Fruit fly (Drosophila melanogaster) whole organism, embryonic: ENCODE measurements around the gene CG14903.

Experiments
- Adf1 ChIP-seq: fragments of 200-800 bp; sonication (Bioruptor generic); IDR thresholded peaks from 2 replicates; pipeline ENCODE4 v1.3.6; 2022; ENCODE audit warnings: missing biosample characterization, missing genetic modification characterization
- CG10274 ChIP-seq: fragments of 200-800 bp; sonication (Bioruptor generic); optimal IDR thresholded peaks from 3 replicates; lab custom pipeline; 2017; ENCODE audit warnings: missing biosample characterization, mild to moderate bottlenecking, missing genetic modification characterization
- CG12391 ChIP-seq: fragments of 200-800 bp; sonication (Bioruptor generic); optimal IDR thresholded peaks from 3 replicates; lab custom pipeline; 2018; ENCODE audit warnings: missing biosample characterization, mild to moderate bottlenecking, missing genetic modification characterization, moderate library complexity
- CG12769 ChIP-seq: fragments of 200-800 bp; sonication (Bioruptor generic); optimal IDR thresholded peaks from 2 replicates; lab custom pipeline; 2019; ENCODE audit warnings: missing biosample characterization, mild to moderate bottlenecking, missing genetic modification characterization, moderate library complexity
- CG14710 ChIP-seq: fragments of 200-800 bp; sonication (Bioruptor generic); optimal IDR thresholded peaks from 3 replicates; lab custom pipeline; 2019; ENCODE audit warnings: missing biosample characterization, mild to moderate bottlenecking, missing genetic modification characterization, moderate library complexity
- CG16815 ChIP-seq: fragments of 200-800 bp; sonication (Bioruptor generic); optimal IDR thresholded peaks from 3 replicates; lab custom pipeline; 2017; ENCODE audit warnings: missing biosample characterization, mild to moderate bottlenecking, missing genetic modification characterization
- CG18619 ChIP-seq: fragments of 200-800 bp; sonication (Bioruptor generic); optimal IDR thresholded peaks from 3 replicates; lab custom pipeline; 2017; ENCODE audit warnings: missing biosample characterization, mild to moderate bottlenecking, missing genetic modification characterization
- CG33213 ChIP-seq: fragments of 200-800 bp; sonication (Bioruptor generic); optimal IDR thresholded peaks from 3 replicates; lab custom pipeline; 2016; ENCODE audit warnings: missing biosample characterization, missing genetic modification characterization
- CG3726 ChIP-seq: fragments of 200-800 bp; sonication (Bioruptor generic); IDR thresholded peaks from 3 replicates; pipeline ENCODE4, ENCODE4 v1.3.6; 2022; ENCODE audit warnings: missing biosample characterization, missing genetic modification characterization
- CG3995 ChIP-seq: fragments of 200-800 bp; sonication (Bioruptor generic); optimal IDR thresholded peaks from 3 replicates; lab custom pipeline; 2016; ENCODE audit warnings: missing biosample characterization, missing genetic modification characterization
- CG6791 ChIP-seq: fragments of 200-800 bp; sonication (Bioruptor generic); IDR thresholded peaks from 3 replicates; pipeline ENCODE4 v1.3.6; 2022; ENCODE audit warnings: missing biosample characterization, missing genetic modification characterization; ENCODE audit not compliant: partially characterized antibody
- CG7357 ChIP-seq: fragments of 200-800 bp; sonication (Bioruptor generic); IDR thresholded peaks from 3 replicates; pipeline ENCODE4 v1.3.6; 2022; ENCODE audit warnings: missing biosample characterization, missing genetic modification characterization
- CG8924 ChIP-seq: fragments of 200-800 bp; optimal IDR thresholded peaks from 3 replicates; lab custom pipeline; 2019; ENCODE audit warnings: missing biosample characterization, mild to moderate bottlenecking, missing genetic modification characterization, moderate library complexity
- CkIIα-i1 ChIP-seq: fragments of 200-800 bp; sonication (Bioruptor generic); IDR thresholded peaks from 2 replicates; pipeline ENCODE4 v1.3.6; 2022; ENCODE audit warnings: missing biosample characterization, missing genetic modification characterization
- D ChIP-seq, 2 experiments: fragments of 200-800 bp in 1 of 2; fragments of >200 bp in 1 of 2; sonication (Bioruptor generic) in 1 of 2; optimal IDR thresholded peaks; 2 replicates in 1 of 2; 3 replicates in 1 of 2; lab custom pipeline; 2017; ENCODE audit warnings: mild to moderate bottlenecking in 1 of 2, missing biosample characterization in 1 of 2, missing genetic modification characterization in 1 of 2, missing genetic modification reagents in 1 of 2
- Dref ChIP-seq: fragments of 200-800 bp; sonication (Bioruptor generic); IDR thresholded peaks from 2 replicates; pipeline ENCODE4 v1.3.6; 2022; ENCODE audit warnings: missing biosample characterization, missing genetic modification characterization
- Elba2 ChIP-seq: fragments of 200-800 bp; sonication (Bioruptor generic); optimal IDR thresholded peaks from 3 replicates; lab custom pipeline; 2016; ENCODE audit warnings: missing biosample characterization, missing genetic modification characterization
- HLH4C ChIP-seq: fragments of 200-800 bp; sonication (Bioruptor generic); IDR thresholded peaks from 3 replicates; pipeline ENCODE4 v1.3.6; 2022; ENCODE audit warnings: missing biosample characterization, missing genetic modification characterization; ENCODE audit not compliant: partially characterized antibody
- Med ChIP-seq: fragments of 200-800 bp; sonication (Bioruptor generic); peaks from one replicate; lab custom pipeline; 2016; ENCODE audit warnings: missing biosample characterization, missing genetic modification characterization, mild to moderate bottlenecking, inconsistent platforms, moderate library complexity
- NFAT ChIP-seq: fragments of 200-800 bp; sonication (Bioruptor generic); IDR thresholded peaks from 2 replicates; pipeline ENCODE4 v1.3.6; 2022; ENCODE audit warnings: missing biosample characterization, missing genetic modification characterization
- NK7.1 ChIP-seq: fragments of 200-800 bp; sonication (Bioruptor generic); optimal IDR thresholded peaks from 3 replicates; lab custom pipeline; 2016; ENCODE audit warnings: missing biosample characterization, missing genetic modification characterization
- Nf-YC ChIP-seq: fragments of 200-800 bp; optimal IDR thresholded peaks from 3 replicates; lab custom pipeline; 2019; ENCODE audit warnings: missing biosample characterization, mild to moderate bottlenecking, missing genetic modification characterization, moderate library complexity
- Rfx ChIP-seq: fragments of 200-800 bp; sonication (Bioruptor generic); IDR thresholded peaks from 2 replicates; pipeline ENCODE4 v1.3.6; 2022; ENCODE audit warnings: missing biosample characterization, missing genetic modification characterization
- Scr ChIP-seq: fragments of 200-800 bp; sonication (Bioruptor generic); IDR thresholded peaks from 2 replicates; pipeline ENCODE4 v1.3.6; 2022; ENCODE audit warnings: missing biosample characterization, missing genetic modification characterization; ENCODE audit not compliant: partially characterized antibody
- Sox100B ChIP-seq: fragments of 200-800 bp; sonication (Bioruptor generic); optimal IDR thresholded peaks from 3 replicates; lab custom pipeline; 2018; ENCODE audit warnings: missing biosample characterization, mild to moderate bottlenecking, missing genetic modification characterization
- danr ChIP-seq: fragments of 200-800 bp; sonication (Bioruptor generic); IDR thresholded peaks from 2 replicates; pipeline ENCODE4 v1.3.6; 2022; ENCODE audit warnings: missing biosample characterization, missing genetic modification characterization
- eve ChIP-seq, 2 experiments: fragments of >200 bp; optimal IDR thresholded peaks; 2 replicates each; lab custom pipeline; 2017; ENCODE audit warnings: missing biosample characterization in 2 of 2, missing genetic modification characterization in 2 of 2
- ftz-f1 ChIP-seq: fragments of 200-800 bp; sonication (Bioruptor generic); optimal IDR thresholded peaks from 2 replicates; lab custom pipeline; 2016; ENCODE audit warnings: missing biosample characterization, missing genetic modification characterization
- hb ChIP-seq: fragments of 200-800 bp; sonication (Bioruptor generic); IDR thresholded peaks from 3 replicates; pipeline ENCODE4 v1.3.6; 2022; ENCODE audit warnings: missing biosample characterization, missing genetic modification characterization; ENCODE audit not compliant: partially characterized antibody
- hbn ChIP-seq: fragments of 200-800 bp; sonication (Bioruptor generic); IDR thresholded peaks from 2 replicates; pipeline ENCODE4 v1.3.6; 2022; ENCODE audit warnings: missing biosample characterization, missing genetic modification characterization; ENCODE audit not compliant: partially characterized antibody
- hkb ChIP-seq, 2 experiments: fragments of 200-800 bp in 1 of 2; fragments of >200 bp in 1 of 2; sonication (Bioruptor generic) in 1 of 2; IDR thresholded peaks in 1 of 2; optimal IDR thresholded peaks in 1 of 2; 2 replicates each; pipeline versions ENCODE4 v1.3.6 to Lab custom; 2017 to 2022; ENCODE audit warnings: missing biosample characterization in 1 of 2, missing genetic modification characterization in 1 of 2
- hth ChIP-seq: fragments of >200 bp; optimal IDR thresholded peaks from 2 replicates; lab custom pipeline; 2017; ENCODE audit warnings: inconsistent platforms
- lab ChIP-seq: fragments of 200-800 bp; sonication (Bioruptor generic); optimal IDR thresholded peaks from 3 replicates; lab custom pipeline; 2017; ENCODE audit warnings: missing biosample characterization, missing genetic modification characterization, mild to moderate bottlenecking, moderate library complexity, missing genetic modification reagents
- lola ChIP-seq, 3 experiments: fragments of >200 bp in 2 of 3; fragments of 200-800 bp in 1 of 3; sonication (Bioruptor generic) in 1 of 3; optimal IDR thresholded peaks; 2 replicates each; lab custom pipeline; 2017 to 2019; ENCODE audit warnings: missing biosample characterization in 3 of 3, missing genetic modification characterization in 3 of 3, mild to moderate bottlenecking in 1 of 3, moderate library complexity in 1 of 3
- maf-S ChIP-seq: fragments of 200-800 bp; sonication (Bioruptor generic); optimal IDR thresholded peaks from 2 replicates; lab custom pipeline; 2016; ENCODE audit warnings: missing biosample characterization, missing genetic modification characterization
- mld ChIP-seq: fragments of 200-800 bp; sonication (Bioruptor generic); IDR thresholded peaks from 3 replicates; pipeline ENCODE4 v1.3.6; 2022; ENCODE audit warnings: missing biosample characterization, missing genetic modification characterization; ENCODE audit not compliant: partially characterized antibody
- nmo ChIP-seq: fragments of 200-800 bp; sonication (Bioruptor generic); optimal IDR thresholded peaks from 2 replicates; lab custom pipeline; 2018; ENCODE audit warnings: missing biosample characterization, mild to moderate bottlenecking, missing genetic modification characterization, moderate library complexity
- row ChIP-seq: fragments of 200-800 bp; sonication (Bioruptor generic); IDR thresholded peaks from 3 replicates; pipeline ENCODE4 v1.3.6; 2022; ENCODE audit warnings: missing biosample characterization, missing genetic modification characterization
- slbo ChIP-seq: fragments of 200-800 bp; sonication (Bioruptor generic); IDR thresholded peaks from 2 replicates; pipeline ENCODE4 v1.3.6; 2022; ENCODE audit warnings: missing biosample characterization, missing genetic modification characterization
- sna ChIP-seq: fragments of 200-800 bp; sonication (Bioruptor generic); IDR thresholded peaks from 2 replicates; pipeline ENCODE4 v1.3.6; 2022; ENCODE audit warnings: missing biosample characterization, missing genetic modification characterization; ENCODE audit not compliant: partially characterized antibody
- tio ChIP-seq: fragments of 200-800 bp; sonication (Bioruptor generic); optimal IDR thresholded peaks from 2 replicates; lab custom pipeline; 2017; ENCODE audit warnings: missing biosample characterization, missing genetic modification characterization, inconsistent platforms
- tll ChIP-seq, 2 experiments: fragments of 200-800 bp in 1 of 2; fragments of >200 bp in 1 of 2; sonication (Bioruptor generic) in 1 of 2; optimal IDR thresholded peaks; 2 replicates each; lab custom pipeline; 2017 to 2019; ENCODE audit warnings: missing biosample characterization in 2 of 2, missing genetic modification characterization in 2 of 2, mild to moderate bottlenecking in 1 of 2, moderate library complexity in 1 of 2
- zen ChIP-seq: fragments of 200-800 bp; sonication (Bioruptor generic); optimal IDR thresholded peaks from 3 replicates; lab custom pipeline; 2018; ENCODE audit warnings: missing biosample characterization, mild to moderate bottlenecking, missing genetic modification characterization, moderate library complexity
- zf30C ChIP-seq: fragments of 200-800 bp; sonication (Bioruptor generic); optimal IDR thresholded peaks from 3 replicates; lab custom pipeline; 2018; ENCODE audit warnings: missing biosample characterization, mild to moderate bottlenecking, missing genetic modification characterization

The CG14903 gene

dm6 chr3R:16526697-16527370, 46.7 kb downstream of the CG14903 start (continued):
- TF ChIP-seq NFAT (GFP tag; lab: Robert Waterston, UW) = no peak
- no peak for TF ChIP-seq hbn (GFP tag; lab: Robert Waterston, UW)
- TF ChIP-seq row (GFP tag; lab: Robert Waterston, UW) = no peak
- no peak for TF ChIP-seq tio (GFP tag; lab: Kevin White, UChicago)
- TF ChIP-seq mld (GFP tag; lab: Robert Waterston, UW) = no peak
- no peak for TF ChIP-seq CG7357 (GFP tag; lab: Robert Waterston, UW)
- no peak for TF ChIP-seq hth
- no peak for TF ChIP-seq slbo (GFP tag; lab: Robert Waterston, UW)
- peak; percentile 26 for TF ChIP-seq CG14710 (tag; lab: Kevin White, UChicago)
- TF ChIP-seq nmo (GFP tag; lab: Kevin White, UChicago) = no peak
- no peak for TF ChIP-seq hkb (optimal IDR thresholded peaks at IDR 0.05; lab: Kevin White, UChicago)
- no peak for TF ChIP-seq hkb (GFP tag; IDR thresholded peaks at IDR 0.05; lab: Robert Waterston, UW)
- TF ChIP-seq eve (GFP tag; optimal IDR thresholded peaks at IDR 0.05; lab: Kevin White, UChicago) = no peak
- TF ChIP-seq Rfx (GFP tag; lab: Robert Waterston, UW) = no peak
- TF ChIP-seq CG12769 = no peak
- TF ChIP-seq CkIIα-i1 (GFP tag; lab: Robert Waterston, UW) = no peak
- no peak for TF ChIP-seq CG18619
- TF ChIP-seq Dref (GFP tag; lab: Robert Waterston, UW) = no peak
- TF ChIP-seq ftz-f1 = no peak
- TF ChIP-seq lola (GFP tag; optimal IDR thresholded peaks at IDR 0.05; lab: Kevin White, UChicago) = no peak
- TF ChIP-seq CG33213 = no peak
- TF ChIP-seq hb (GFP tag; lab: Robert Waterston, UW) = no peak
- no peak for TF ChIP-seq maf-S (GFP tag; lab: Kevin White, UChicago)
- TF ChIP-seq CG10274 (GFP tag; lab: Kevin White, UChicago) = no peak
- no peak for TF ChIP-seq CG16815 (GFP tag; lab: Kevin White, UChicago)
- no peak for TF ChIP-seq lab (GFP tag; lab: Kevin White, UChicago)
- no peak for TF ChIP-seq Sox100B (GFP tag; lab: Kevin White, UChicago)
- no peak for TF ChIP-seq CG3995
- TF ChIP-seq Nf-YC = no peak
- TF ChIP-seq sna (GFP tag; lab: Robert Waterston, UW) = no peak
- TF ChIP-seq danr (GFP tag; lab: Robert Waterston, UW) = no peak
- TF ChIP-seq HLH4C (GFP tag; lab: Robert Waterston, UW) = no peak
- peak; percentile 44 for TF ChIP-seq zf30C (GFP tag; lab: Kevin White, UChicago)
- no peak for TF ChIP-seq CG12391 (tag; lab: Kevin White, UChicago)
- no peak for TF ChIP-seq Adf1
- TF ChIP-seq, all 482 proteins: peak for 13

dm6 chr3R:16526256-16526655, 47.3 kb downstream of the CG14903 start:
- peak; percentile 39 for TF ChIP-seq Elba2
- no peak for TF ChIP-seq NK7.1 (GFP tag; lab: Kevin White, UChicago)
- TF ChIP-seq Med (GFP tag; lab: Kevin White, UChicago) = peak; percentile 24
- peak; percentile 21 for TF ChIP-seq D (optimal IDR thresholded peaks at IDR 0.05; lab: Kevin White, UChicago)
- no peak for TF ChIP-seq D (GFP tag; optimal IDR thresholded peaks at IDR 0.05; lab: Kevin White, UChicago)
- TF ChIP-seq CG3726 (GFP tag; lab: Robert Waterston, UW) = no peak
- no peak for TF ChIP-seq Scr
- TF ChIP-seq CG8924 (tag; lab: Kevin White, UChicago) = no peak
- TF ChIP-seq zen = peak; percentile 96
- TF ChIP-seq tll (GFP tag; optimal IDR thresholded peaks at IDR 0.05; lab: Kevin White, UChicago) = peak in 1 of 2 experiments; percentile 50
- 0 out of 3 replicates have a peak, but pooled peaks have one; percentile 12 for TF ChIP-seq CG6791 (GFP tag; lab: Robert Waterston, UW)
